Worm (Caenorhabditis elegans) whole organism, L4 larva: ENCODE measurements around the gene clec-212.

Source experiments
- F10B5.3 ChIP-seq: sonication (generic microtip); optimal IDR thresholded peaks from 2 replicates; lab custom pipeline; 2016; ENCODE audit warnings: mild to moderate bottlenecking, missing genetic modification characterization, missing compliant biosample characterization
- F44E2.7 ChIP-seq: fragments of 200-800 bp; sonication (Bioruptor generic); IDR thresholded peaks from 2 replicates; pipeline ENCODE4 v2.1.2; 2022; ENCODE audit warnings: missing genetic modification characterization, missing compliant biosample characterization
- T20F7.1 ChIP-seq: fragments of 200-800 bp; sonication (Bioruptor generic); optimal IDR thresholded peaks from 2 replicates; lab custom pipeline; 2018; ENCODE audit warnings: mild to moderate bottlenecking, missing genetic modification characterization, missing compliant biosample characterization
- Y48G9A.11 ChIP-seq: fragments of 200-800 bp; sonication (Bioruptor generic); IDR thresholded peaks from 2 replicates; pipeline ENCODE4 v1.3.6; 2022; ENCODE audit warnings: missing genetic modification reagents, missing genetic modification characterization, missing compliant biosample characterization
- ZK337.2 ChIP-seq: fragments of 200-800 bp; sonication (Bioruptor generic); IDR thresholded peaks from 2 replicates; pipeline ENCODE4 v1.3.6; 2022; ENCODE audit warnings: missing genetic modification reagents, missing genetic modification characterization, missing compliant biosample characterization
- attf-4 ChIP-seq: sonication (generic microtip); optimal IDR thresholded peaks from 3 replicates; lab custom pipeline; 2017; ENCODE audit warnings: missing biosample characterization, missing genetic modification characterization
- ceh-20 ChIP-seq: fragments of 200-800 bp; sonication (Bioruptor generic); IDR thresholded peaks from 2 replicates; pipeline ENCODE4 v1.3.6; 2022; ENCODE audit warnings: missing genetic modification reagents, missing genetic modification characterization, missing compliant biosample characterization
- ceh-28 ChIP-seq: fragments of 150-350 bp; optimal IDR thresholded peaks from 2 replicates; lab custom pipeline; 2014; ENCODE audit warnings: missing biosample characterization, missing genetic modification reagents, missing genetic modification characterization
- ceh-32 ChIP-seq: sonication (generic microtip); optimal IDR thresholded peaks from 2 replicates; lab custom pipeline; 2016; ENCODE audit warnings: mild to moderate bottlenecking, missing genetic modification characterization, missing compliant biosample characterization; ENCODE audit not compliant: poor library complexity
- ceh-82 ChIP-seq: sonication (generic microtip); optimal IDR thresholded peaks from 2 replicates; lab custom pipeline; 2017; ENCODE audit warnings: missing biosample characterization, missing genetic modification characterization
- ces-1 ChIP-seq: fragments of 150-350 bp; sonication (generic microtip); optimal IDR thresholded peaks from 4 replicates; lab custom pipeline; 2014; ENCODE audit warnings: missing biosample characterization, missing genetic modification reagents, missing genetic modification characterization
- cey-2 ChIP-seq: sonication (generic microtip); optimal IDR thresholded peaks from 3 replicates; lab custom pipeline; 2017; ENCODE audit warnings: missing genetic modification characterization, mild to moderate bottlenecking, missing compliant biosample characterization, antibody characterized with exemption, borderline replicate concordance; ENCODE audit not compliant: insufficient read depth
- daf-12 ChIP-seq: fragments of 150-350 bp; optimal IDR thresholded peaks from 2 replicates; lab custom pipeline; 2014; ENCODE audit warnings: missing biosample characterization, missing genetic modification reagents, missing genetic modification characterization
- daf-16 ChIP-seq, 3 experiments: sonication (generic microtip); optimal IDR thresholded peaks; 2 replicates each; lab custom pipeline; 2016 to 2017; ENCODE audit warnings: missing genetic modification characterization in 3 of 3, missing genetic modification reagents in 3 of 3, mild to moderate bottlenecking in 2 of 3, missing compliant biosample characterization in 2 of 3, missing biosample characterization in 1 of 3, moderate library complexity in 1 of 3
- daf-19 ChIP-seq: fragments of 200-800 bp; sonication (Bioruptor generic); conservative IDR thresholded peaks from 2 replicates; pipeline ENCODE4 v1.3.6; 2022; ENCODE audit warnings: missing genetic modification characterization, missing compliant biosample characterization
- dmd-6 ChIP-seq: fragments of 200-800 bp; sonication (Bioruptor generic); IDR thresholded peaks from 2 replicates; pipeline ENCODE4 v1.3.6; 2022; ENCODE audit warnings: missing genetic modification reagents, missing genetic modification characterization, missing compliant biosample characterization
- dmd-8 ChIP-seq: fragments of 200-800 bp; sonication (Bioruptor generic); IDR thresholded peaks from 2 replicates; pipeline ENCODE4 v1.3.6; 2022; ENCODE audit warnings: missing genetic modification characterization, missing compliant biosample characterization
- duxl-1 ChIP-seq: sonication (generic microtip); optimal IDR thresholded peaks from 2 replicates; lab custom pipeline; 2016; ENCODE audit warnings: mild to moderate bottlenecking, missing genetic modification characterization, moderate library complexity, missing compliant biosample characterization; ENCODE audit not compliant: poor library complexity
- dve-1 ChIP-seq: sonication (generic microtip); optimal IDR thresholded peaks from 2 replicates; lab custom pipeline; 2017; ENCODE audit warnings: antibody characterized with exemption, mild to moderate bottlenecking, missing genetic modification characterization, missing compliant biosample characterization; ENCODE audit not compliant: insufficient read depth
- egl-27 ChIP-seq: sonication (generic microtip); optimal IDR thresholded peaks from 3 replicates; lab custom pipeline; 2017; ENCODE audit warnings: missing biosample characterization, missing genetic modification reagents, missing genetic modification characterization
- fkh-10 ChIP-seq: fragments of 150-350 bp; optimal IDR thresholded peaks from 2 replicates; lab custom pipeline; 2014; ENCODE audit warnings: missing biosample characterization, missing genetic modification reagents, missing genetic modification characterization
- hif-1 ChIP-seq, 2 experiments: sonication (generic microtip); optimal IDR thresholded peaks; 2 replicates each; lab custom pipeline; 2016 to 2017; ENCODE audit warnings: missing compliant biosample characterization in 2 of 2, missing genetic modification characterization in 2 of 2, missing genetic modification reagents in 2 of 2, missing genotype in 2 of 2, mild to moderate bottlenecking in 1 of 2
- hmg-1.1 ChIP-seq: fragments of 200-800 bp; sonication (Bioruptor generic); IDR thresholded peaks from 2 replicates; pipeline ENCODE4 v1.3.6; 2022; ENCODE audit warnings: missing genetic modification reagents, missing genetic modification characterization, missing compliant biosample characterization
- lin-1 ChIP-seq: fragments of 200-800 bp; sonication (Bioruptor generic); IDR thresholded peaks from 2 replicates; pipeline ENCODE4 v1.3.6; 2022; ENCODE audit warnings: missing genetic modification reagents, missing genetic modification characterization, missing compliant biosample characterization
- lin-38 ChIP-seq: fragments of 200-800 bp; sonication (Bioruptor generic); IDR thresholded peaks from 2 replicates; pipeline ENCODE4 v1.3.6; 2022; ENCODE audit warnings: missing genetic modification reagents, missing genetic modification characterization, missing compliant biosample characterization
- lin-39 ChIP-seq: fragments of 150-350 bp; optimal IDR thresholded peaks from 2 replicates; lab custom pipeline; 2014; ENCODE audit warnings: missing biosample characterization, missing genetic modification reagents, missing genetic modification characterization
- lsy-2 ChIP-seq, 2 experiments: fragments of 150-350 bp in 1 of 2; sonication (generic microtip) in 1 of 2; optimal IDR thresholded peaks; 2 replicates each; lab custom pipeline; 2014 to 2017; ENCODE audit warnings: missing biosample characterization in 2 of 2, missing genetic modification characterization in 2 of 2
- mdt-29 ChIP-seq: fragments of 200-800 bp; sonication (Bioruptor generic); IDR thresholded peaks from 2 replicates; pipeline ENCODE4 v1.3.6; 2022; ENCODE audit warnings: missing genetic modification reagents, missing genetic modification characterization, missing compliant biosample characterization
- mep-1 ChIP-seq: fragments of 150-350 bp; sonication (generic microtip); optimal IDR thresholded peaks from 3 replicates; lab custom pipeline; 2014; ENCODE audit warnings: missing biosample characterization, missing genetic modification characterization
- mes-2 ChIP-seq: sonication (generic microtip); optimal IDR thresholded peaks from 2 replicates; lab custom pipeline; 2016; ENCODE audit warnings: missing genotype, mild to moderate bottlenecking, missing genetic modification characterization, missing compliant biosample characterization; ENCODE audit not compliant: poor library complexity, severe bottlenecking
- mxl-3 ChIP-seq: fragments of 200-800 bp; sonication (Bioruptor generic); optimal IDR thresholded peaks from 2 replicates; lab custom pipeline; 2018; ENCODE audit warnings: mild to moderate bottlenecking, missing genetic modification characterization, missing compliant biosample characterization
- nhr-111 ChIP-seq: fragments of 200-800 bp; sonication (Bioruptor generic); optimal IDR thresholded peaks from 2 replicates; lab custom pipeline; 2018; ENCODE audit warnings: mild to moderate bottlenecking, missing genetic modification characterization, missing compliant biosample characterization
- nhr-25 ChIP-seq: sonication (generic microtip); optimal IDR thresholded peaks from 2 replicates; lab custom pipeline; 2017; ENCODE audit warnings: missing genetic modification characterization, mild to moderate bottlenecking, missing compliant biosample characterization, antibody characterized with exemption, moderate library complexity, borderline replicate concordance; ENCODE audit not compliant: insufficient read depth
- nhr-41 ChIP-seq: fragments of 200-800 bp; sonication (Bioruptor generic); IDR thresholded peaks from 2 replicates; pipeline ENCODE4 v1.3.6; 2022; ENCODE audit warnings: missing genetic modification reagents, missing genetic modification characterization, missing compliant biosample characterization
- nhr-42 ChIP-seq: fragments of 200-800 bp; sonication (Bioruptor generic); IDR thresholded peaks from 2 replicates; pipeline ENCODE4 v1.3.6; 2022; ENCODE audit warnings: missing genetic modification characterization, missing compliant biosample characterization
- nhr-48 ChIP-seq: sonication (generic microtip); optimal IDR thresholded peaks from 2 replicates; lab custom pipeline; 2016; ENCODE audit warnings: mild to moderate bottlenecking, missing genetic modification characterization, missing compliant biosample characterization
- nhr-6 ChIP-seq: fragments of 150-350 bp; optimal IDR thresholded peaks from 2 replicates; lab custom pipeline; 2014; ENCODE audit warnings: missing biosample characterization, missing genetic modification characterization
- nhr-77 ChIP-seq: fragments of 150-350 bp; optimal IDR thresholded peaks from 2 replicates; lab custom pipeline; 2014; ENCODE audit warnings: missing biosample characterization, missing genetic modification characterization
- php-3 ChIP-seq: fragments of 200-800 bp; sonication (Bioruptor generic); IDR thresholded peaks from 2 replicates; pipeline ENCODE4 v1.3.6; 2022; ENCODE audit warnings: missing genetic modification reagents, missing genetic modification characterization, missing compliant biosample characterization
- pqm-1 ChIP-seq: sonication (generic microtip); optimal IDR thresholded peaks from 2 replicates; lab custom pipeline; 2017; ENCODE audit warnings: missing biosample characterization, missing genetic modification characterization
- skn-1 ChIP-seq: fragments of 150-350 bp; optimal IDR thresholded peaks from 2 replicates; lab custom pipeline; 2014; ENCODE audit warnings: missing biosample characterization, missing genetic modification characterization
- snpc-1.2 ChIP-seq: fragments of 200-800 bp; sonication (Bioruptor generic); IDR thresholded peaks from 2 replicates; pipeline ENCODE4 v1.3.6; 2022; ENCODE audit warnings: missing genetic modification reagents, missing genetic modification characterization, missing compliant biosample characterization
- snpc-4 ChIP-seq: fragments of 150-350 bp; optimal IDR thresholded peaks from 2 replicates; lab custom pipeline; 2014; ENCODE audit warnings: missing biosample characterization, missing genetic modification characterization
- spr-1 ChIP-seq: sonication (generic microtip); optimal IDR thresholded peaks from 2 replicates; lab custom pipeline; 2016; ENCODE audit warnings: mild to moderate bottlenecking, missing genetic modification characterization, missing compliant biosample characterization
- spr-3 ChIP-seq: fragments of 200-800 bp; sonication (Bioruptor generic); optimal IDR thresholded peaks from 2 replicates; lab custom pipeline; 2018; ENCODE audit warnings: mild to moderate bottlenecking, missing genetic modification characterization, missing compliant biosample characterization
- zfp-2 ChIP-seq: sonication (generic microtip); optimal IDR thresholded peaks from 2 replicates; lab custom pipeline; 2016; ENCODE audit warnings: mild to moderate bottlenecking, missing genetic modification characterization, missing compliant biosample characterization
- zip-2 ChIP-seq: fragments of 150-350 bp; optimal IDR thresholded peaks from 2 replicates; lab custom pipeline; 2014; ENCODE audit warnings: missing biosample characterization, missing genetic modification characterization

clec-212 gene

DNA sequence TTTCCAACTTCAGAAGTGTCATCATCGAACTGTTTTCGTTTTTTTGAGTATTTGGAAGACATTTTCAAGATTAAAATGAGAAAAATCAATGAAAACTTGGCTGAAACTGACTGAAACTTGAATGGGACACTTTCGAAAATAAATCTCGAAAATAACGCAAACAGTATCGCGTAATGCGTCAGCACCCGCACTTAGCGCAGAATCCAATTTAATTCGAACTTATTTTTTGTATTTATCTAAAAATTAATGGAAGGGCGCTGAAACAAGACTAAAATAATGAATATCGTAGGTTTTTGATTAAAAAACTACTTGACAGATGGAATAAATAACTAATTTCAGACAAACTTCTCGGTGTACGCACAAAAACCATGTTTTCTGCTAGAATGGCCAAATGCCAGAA, 5.4 kb upstream of the clec-212 start, which contains the start of the genes snu-66 and ints-9 (continued):
- no peak for TF ChIP-seq nhr-111 (GFP tag; lab: Kevin White, UChicago)
- no peak for TF ChIP-seq F44E2.7 (GFP tag; lab: Robert Waterston, UW)
- no peak for TF ChIP-seq php-3 (GFP tag; lab: Robert Waterston, UW)
- no peak for TF ChIP-seq snpc-1.2 (GFP tag; lab: Robert Waterston, UW)
- TF ChIP-seq daf-16 (GFP tag; optimal IDR thresholded peaks at IDR 0.05; lab: Kevin White, UChicago): no peak
- no peak for TF ChIP-seq daf-16 (tag; optimal IDR thresholded peaks at IDR 0.05; lab: Kevin White, UChicago)
- no peak for TF ChIP-seq T20F7.1
- TF ChIP-seq ces-1 (GFP tag; lab: Kevin White, UChicago): no peak
- no peak for TF ChIP-seq daf-19 (GFP tag; lab: Robert Waterston, UW)
- no peak for TF ChIP-seq skn-1 (tag; lab: Kevin White, UChicago)
- TF ChIP-seq daf-12 (tag; lab: Kevin White, UChicago): no peak
- 0 out of 2 replicates have a peak, but pooled peaks have one; percentile 29 for TF ChIP-seq hmg-1.1 (GFP tag; lab: Robert Waterston, UW)
- TF ChIP-seq F10B5.3 (tag; lab: Kevin White, UChicago): no peak
- TF ChIP-seq dmd-6 (GFP tag; lab: Robert Waterston, UW): 0 out of 2 replicates have a peak, but pooled peaks have one; percentile 21
- TF ChIP-seq pqm-1: no peak
- no peak for TF ChIP-seq ceh-32 (tag; lab: Kevin White, UChicago)
- no peak for TF ChIP-seq nhr-41 (GFP tag; lab: Robert Waterston, UW)
- TF ChIP-seq Y48G9A.11 (GFP tag; lab: Robert Waterston, UW): no peak
- TF ChIP-seq ZK337.2 (GFP tag; lab: Robert Waterston, UW): no peak
- no peak for TF ChIP-seq ceh-28 (tag; lab: Kevin White, UChicago)
- TF ChIP-seq lin-1 (GFP tag; lab: Robert Waterston, UW): no peak
- peak; percentile 62 for TF ChIP-seq mep-1
- TF ChIP-seq dmd-8 (GFP tag; lab: Robert Waterston, UW): no peak
- TF ChIP-seq zip-2 (tag; lab: Kevin White, UChicago): no peak
- TF ChIP-seq attf-4 (tag; lab: Kevin White, UChicago): no peak
- peak; percentile 81 for TF ChIP-seq mes-2 (tag; lab: Kevin White, UChicago)
- TF ChIP-seq spr-1 (tag; lab: Kevin White, UChicago): no peak
- TF ChIP-seq lin-39: no peak
- peak; percentile 52 for TF ChIP-seq dve-1 (tag; lab: Kevin White, UChicago)
- no peak for TF ChIP-seq cey-2 (tag; lab: Kevin White, UChicago)
- no peak for TF ChIP-seq spr-3 (GFP tag; lab: Kevin White, UChicago)
- no peak for TF ChIP-seq nhr-77 (tag; lab: Kevin White, UChicago)
- TF ChIP-seq hif-1 (tag; optimal IDR thresholded peaks at IDR 0.05; lab: Kevin White, UChicago): no peak
- no peak for TF ChIP-seq mdt-29
- TF ChIP-seq fkh-10 (GFP tag; lab: Kevin White, UChicago): no peak
- no peak for TF ChIP-seq nhr-25
- no peak for TF ChIP-seq duxl-1 (tag; lab: Kevin White, UChicago)
- TF ChIP-seq lin-38 (GFP tag; lab: Robert Waterston, UW): peak; percentile 85
- TF ChIP-seq nhr-6 (tag; lab: Kevin White, UChicago): no peak
- no peak for TF ChIP-seq ceh-20 (GFP tag; lab: Robert Waterston, UW)
- no peak for TF ChIP-seq ceh-82 (tag; lab: Kevin White, UChicago)
- TF ChIP-seq egl-27 (tag; lab: Kevin White, UChicago): no peak
- TF ChIP-seq zfp-2 (tag; lab: Kevin White, UChicago): no peak
- TF ChIP-seq nhr-42 (GFP tag; lab: Robert Waterston, UW): no peak
- no peak for TF ChIP-seq snpc-4 (tag; lab: Kevin White, UChicago)
- no peak for TF ChIP-seq mxl-3 (GFP tag; lab: Kevin White, UChicago)
- peak; percentile 8 for TF ChIP-seq nhr-48
- peak in 1 of 2 experiments; percentile 86 for TF ChIP-seq lsy-2 (tag; optimal IDR thresholded peaks at IDR 0.05; lab: Kevin White, UChicago)
